Fruit fly (Drosophila melanogaster): ENCODE data around the gene hth.

Gene hth

dm6 chr3R:10641284-10641683, 1.9 kb upstream of the hth start:
- TF ChIP-seq CG8159 (tag; optimal IDR thresholded peaks at IDR 0.05), result peak; percentile 21
- TF ChIP-seq CG17806 (tag; optimal IDR thresholded peaks at IDR 0.05), result peak; percentile 16
- TF ChIP-seq CG14655 (GFP tag; optimal IDR thresholded peaks at IDR 0.05), result peak; percentile 14
- TF ChIP-seq CG9948 (tag; optimal IDR thresholded peaks at IDR 0.05), result peak; percentile 18
- TF ChIP-seq CG34367 (tag; optimal IDR thresholded peaks at IDR 0.05), result no peak

- TF ChIP-seq CG15710 (tag; optimal IDR thresholded peaks at IDR 0.05), result no peak
- TF ChIP-seq Ets98B (GFP tag; IDR thresholded peaks at IDR 0.05), result no peak
- no peak for TF ChIP-seq CG8159 (tag; optimal IDR thresholded peaks at IDR 0.05)
- TF ChIP-seq Pif1B (GFP tag; optimal IDR thresholded peaks at IDR 0.05), result no peak
- no peak for TF ChIP-seq CG4496 (GFP tag; IDR thresholded peaks at IDR 0.05)
- TF ChIP-seq D1 (tag; optimal IDR thresholded peaks at IDR 0.05), result no peak
- TF ChIP-seq CG10348 (GFP tag; IDR thresholded peaks at IDR 0.05), result no peak
- TF ChIP-seq CG34367 (tag; optimal IDR thresholded peaks at IDR 0.05), result no peak
- TF ChIP-seq CG13204 (GFP tag; optimal IDR thresholded peaks at IDR 0.05), result no peak
- no peak for TF ChIP-seq EcR (GFP tag; optimal IDR thresholded peaks at IDR 0.05)
- TF ChIP-seq CG32121 (GFP tag; IDR thresholded peaks at IDR 0.05), result no peak
- TF ChIP-seq CG12605 (GFP tag; IDR thresholded peaks at IDR 0.05), result no peak
- no peak for TF ChIP-seq CG14655 (GFP tag; optimal IDR thresholded peaks at IDR 0.05)
- no peak for TF ChIP-seq Pif1A (GFP tag; optimal IDR thresholded peaks at IDR 0.05)
- no peak for TF ChIP-seq Snoo (tag; optimal IDR thresholded peaks at IDR 0.05)
Observed at dm6 chr3R:10640552-10641266, 1.3 kb upstream of the hth start.

dm6 chr3R:10638641-10639348, 573 bp downstream of the hth start:
- no peak for TF ChIP-seq CG34367 (tag; optimal IDR thresholded peaks at IDR 0.05)
- TF ChIP-seq D1 (tag; optimal IDR thresholded peaks at IDR 0.05), result no peak
- TF ChIP-seq Pif1B (GFP tag; optimal IDR thresholded peaks at IDR 0.05), result no peak
- no peak for TF ChIP-seq rn (GFP tag; IDR thresholded peaks at IDR 0.05)
- no peak for TF ChIP-seq CG9948 (tag; optimal IDR thresholded peaks at IDR 0.05)
- TF ChIP-seq CG14655 (GFP tag; optimal IDR thresholded peaks at IDR 0.05), result no peak

DNA sequence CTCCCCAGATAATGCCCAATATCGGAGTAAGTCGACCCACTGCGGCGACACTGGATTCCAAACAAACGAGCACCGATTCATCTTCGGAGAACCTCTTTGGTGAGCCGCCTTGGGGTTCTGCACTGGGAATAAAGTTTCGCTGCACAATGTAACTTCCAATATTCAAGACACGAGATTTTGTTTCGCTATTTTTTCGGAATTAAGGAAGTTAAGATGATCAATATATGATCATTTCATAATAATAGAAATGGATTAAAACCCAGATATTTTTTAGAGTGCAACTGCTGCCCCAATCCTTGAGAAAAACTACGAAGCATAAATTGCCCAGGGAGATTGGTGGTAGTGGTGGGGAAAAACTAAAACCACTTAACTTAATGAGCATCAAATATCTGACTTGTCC, 3.3 kb downstream of the hth start:
- peak; percentile 40 for TF ChIP-seq CG8301 (tag; optimal IDR thresholded peaks at IDR 0.05)
- no peak for TF ChIP-seq CG32121 (GFP tag; IDR thresholded peaks at IDR 0.05)
- TF ChIP-seq CG17806 (tag; optimal IDR thresholded peaks at IDR 0.05), result peak; percentile 15
- peak; percentile 3 for TF ChIP-seq CG8159 (tag; optimal IDR thresholded peaks at IDR 0.05)
- TF ChIP-seq CG4496 (GFP tag; IDR thresholded peaks at IDR 0.05), result 0 out of 3 replicates have a peak, but pooled peaks have one; percentile 11
- TF ChIP-seq D1 (tag; optimal IDR thresholded peaks at IDR 0.05), result no peak
- peak; percentile 32 for TF ChIP-seq CG14655 (GFP tag; optimal IDR thresholded peaks at IDR 0.05)

dm6 chr3R:10633855-10634254, 5.5 kb downstream of the hth start:
- peak; percentile 59 for TF ChIP-seq Snoo (tag; optimal IDR thresholded peaks at IDR 0.05)
- TF ChIP-seq CG15710 (tag; optimal IDR thresholded peaks at IDR 0.05), result peak; percentile 48
- peak; percentile 77; the same call in 2 of the 3 replicates for TF ChIP-seq fd96Ca (GFP tag; IDR thresholded peaks at IDR 0.05)
- TF ChIP-seq Pif1B (GFP tag; optimal IDR thresholded peaks at IDR 0.05), result peak; percentile 62
- peak; percentile 77 for TF ChIP-seq CG14655 (GFP tag; optimal IDR thresholded peaks at IDR 0.05)
- TF ChIP-seq EcR (GFP tag; optimal IDR thresholded peaks at IDR 0.05), result no peak
- TF ChIP-seq CG8159 (tag; optimal IDR thresholded peaks at IDR 0.05), result peak; percentile 65
- peak; percentile 70 for TF ChIP-seq CG17806 (tag; optimal IDR thresholded peaks at IDR 0.05)
- TF ChIP-seq Ets98B (GFP tag; IDR thresholded peaks at IDR 0.05), result peak; percentile 87
- peak; percentile 71 for TF ChIP-seq Pif1A (GFP tag; optimal IDR thresholded peaks at IDR 0.05)
- TF ChIP-seq CG34367 (tag; optimal IDR thresholded peaks at IDR 0.05), result peak; percentile 54
- peak; percentile 46 for TF ChIP-seq CG9948 (tag; optimal IDR thresholded peaks at IDR 0.05)
- no peak for TF ChIP-seq CG10348 (GFP tag; IDR thresholded peaks at IDR 0.05)
- TF ChIP-seq gl (tag; optimal IDR thresholded peaks at IDR 0.05), result peak; percentile 35
- TF ChIP-seq CG13204 (GFP tag; optimal IDR thresholded peaks at IDR 0.05), result peak; percentile 54
- peak; percentile 61 for TF ChIP-seq CG32121 (GFP tag; IDR thresholded peaks at IDR 0.05)
- peak; percentile 69; the same call in 1 of the 2 replicates for TF ChIP-seq CG12605 (GFP tag; IDR thresholded peaks at IDR 0.05)
- peak; percentile 27; the same call in 1 of the 2 replicates for TF ChIP-seq rn (GFP tag; IDR thresholded peaks at IDR 0.05)
- peak; percentile 75 for TF ChIP-seq CG8301 (tag; optimal IDR thresholded peaks at IDR 0.05)
- TF ChIP-seq D1 (tag; optimal IDR thresholded peaks at IDR 0.05), result no peak
- TF ChIP-seq CG4496 (GFP tag; IDR thresholded peaks at IDR 0.05), result peak; percentile 81

DNA sequence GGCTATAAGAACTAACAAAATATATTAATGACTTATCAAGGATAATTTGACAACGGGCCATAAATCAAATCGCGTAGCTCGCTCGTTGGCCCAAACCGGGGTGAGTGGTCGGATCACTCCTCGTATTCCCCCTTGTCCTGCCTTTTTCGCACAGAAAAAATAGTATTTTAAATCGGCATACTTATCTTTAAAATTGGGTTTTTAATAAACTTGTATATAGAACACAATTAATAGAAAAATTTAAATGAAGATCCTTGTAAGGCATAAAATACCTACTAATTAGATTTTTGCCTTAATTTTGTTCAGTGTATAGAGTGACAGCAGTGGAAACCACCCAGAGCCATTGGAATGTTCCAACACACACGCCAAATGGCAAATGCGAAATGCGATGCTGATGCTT, 7.6 kb downstream of the hth start:
- TF ChIP-seq CG12605 (GFP tag; IDR thresholded peaks at IDR 0.05), result no peak
- TF ChIP-seq Pif1A (GFP tag; optimal IDR thresholded peaks at IDR 0.05), result peak; percentile 38
- TF ChIP-seq CG17806 (tag; optimal IDR thresholded peaks at IDR 0.05), result peak; percentile 13
- TF ChIP-seq Ets98B (GFP tag; IDR thresholded peaks at IDR 0.05), result 0 out of 2 replicates have a peak, but pooled peaks have one; percentile 23
- no peak for TF ChIP-seq CG32121 (GFP tag; IDR thresholded peaks at IDR 0.05)
- peak; percentile 41 for TF ChIP-seq CG8301 (tag; optimal IDR thresholded peaks at IDR 0.05)
- TF ChIP-seq CG13204 (GFP tag; optimal IDR thresholded peaks at IDR 0.05), result no peak
- TF ChIP-seq CG10348 (GFP tag; IDR thresholded peaks at IDR 0.05), result no peak
- TF ChIP-seq gl (tag; optimal IDR thresholded peaks at IDR 0.05), result no peak
- TF ChIP-seq D1 (tag; optimal IDR thresholded peaks at IDR 0.05), result no peak
- TF ChIP-seq CG9948 (tag; optimal IDR thresholded peaks at IDR 0.05), result peak; percentile 35
- TF ChIP-seq CG34367 (tag; optimal IDR thresholded peaks at IDR 0.05), result no peak
- no peak for TF ChIP-seq Pif1B (GFP tag; optimal IDR thresholded peaks at IDR 0.05)
- no peak for TF ChIP-seq CG4496 (GFP tag; IDR thresholded peaks at IDR 0.05)
- TF ChIP-seq CG15710 (tag; optimal IDR thresholded peaks at IDR 0.05), result no peak
- no peak for TF ChIP-seq Snoo (tag; optimal IDR thresholded peaks at IDR 0.05)
- TF ChIP-seq fd96Ca (GFP tag; IDR thresholded peaks at IDR 0.05), result no peak
- TF ChIP-seq CG8159 (tag; optimal IDR thresholded peaks at IDR 0.05), result peak; percentile 26
- TF ChIP-seq CG14655 (GFP tag; optimal IDR thresholded peaks at IDR 0.05), result peak; percentile 13
- no peak for TF ChIP-seq EcR (GFP tag; optimal IDR thresholded peaks at IDR 0.05)
- TF ChIP-seq rn (GFP tag; IDR thresholded peaks at IDR 0.05), result no peak

All from whole organism, pupa.